Fruit fly (Drosophila melanogaster) whole organism, embryonic: ENCODE results near the gene CG32259.

ENCODE experiments used
- CG12744 ChIP-seq: fragments of 200-800 bp; sonication (Bioruptor generic); optimal IDR thresholded peaks from 2 replicates; lab custom pipeline; 2016; ENCODE audit warnings: missing biosample characterization, missing genetic modification characterization
- Dfd ChIP-seq, 2 experiments: fragments of >200 bp; optimal IDR thresholded peaks; 2 replicates each; lab custom pipeline; 2017; ENCODE audit warnings: missing biosample characterization in 2 of 2, missing genetic modification characterization in 2 of 2
- bab2 ChIP-seq: fragments of 200-800 bp; sonication (Bioruptor generic); optimal IDR thresholded peaks from 2 replicates; lab custom pipeline; 2016; ENCODE audit warnings: missing biosample characterization, missing genetic modification characterization
- exex ChIP-seq: fragments of 200-800 bp; sonication (Bioruptor generic); optimal IDR thresholded peaks from 4 replicates; lab custom pipeline; 2018; ENCODE audit warnings: missing biosample characterization, mild to moderate bottlenecking, missing genetic modification characterization, moderate library complexity
- h ChIP-seq: fragments of >200 bp; optimal IDR thresholded peaks from 2 replicates; lab custom pipeline; 2017
- scrt ChIP-seq: fragments of 200-800 bp; sonication (Bioruptor generic); optimal IDR thresholded peaks from 2 replicates; lab custom pipeline; 2018; ENCODE audit warnings: missing biosample characterization, mild to moderate bottlenecking, missing genetic modification characterization, moderate library complexity
- tna ChIP-seq: fragments of 200-800 bp; sonication (Bioruptor generic); IDR thresholded peaks from 2 replicates; pipeline ENCODE4 v1.3.6; 2022; ENCODE audit warnings: missing biosample characterization, missing genetic modification characterization; ENCODE audit not compliant: partially characterized antibody

DNA sequence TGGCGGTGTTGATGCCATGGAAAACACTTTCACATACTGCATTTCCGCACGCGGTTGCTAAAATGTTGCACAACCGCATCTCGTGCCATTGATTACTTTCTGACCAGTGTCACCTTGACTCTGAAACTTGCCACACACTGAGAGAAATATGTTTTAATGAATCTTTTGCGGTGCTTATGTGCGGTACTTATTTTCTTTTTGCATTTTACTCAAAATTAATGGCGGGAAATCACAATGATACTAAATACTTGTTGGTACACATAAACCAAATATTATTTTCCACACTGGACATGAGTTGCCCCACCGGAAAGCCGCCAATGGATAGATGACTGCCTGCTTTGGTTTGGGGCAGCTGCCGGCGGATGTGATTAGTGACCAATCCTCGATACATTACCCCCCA lies 12.4 kb upstream of the CG32259 start:
- TF ChIP-seq tna (GFP tag; lab: Robert Waterston, UW) = no peak
- TF ChIP-seq bab2 (GFP tag; lab: Kevin White, UChicago) = no peak
- TF ChIP-seq scrt (GFP tag; lab: Kevin White, UChicago) = no peak
- no peak for TF ChIP-seq CG12744 (GFP tag; lab: Kevin White, UChicago)
- no peak for TF ChIP-seq Dfd (GFP tag; optimal IDR thresholded peaks at IDR 0.05; lab: Kevin White, UChicago)
- TF ChIP-seq h (lab: Kevin White, UChicago) = no peak
- TF ChIP-seq exex (tag; lab: Kevin White, UChicago) = no peak
